Worm (Caenorhabditis elegans): Measurements from ENCODE around the gene cysl-4.

ce11 chrV:1969690-1970089 is 35.1 kb upstream of the cysl-4 start:
- TF ChIP-seq ama-1 (optimal IDR thresholded peaks at IDR 0.05) (no peak), aly-1 (tag; optimal IDR thresholded peaks at IDR 0.05) (no peak), hmg-4 (GFP tag; optimal IDR thresholded peaks at IDR 0.05) (no peak), ceh-13 (GFP tag; optimal IDR thresholded peaks at IDR 0.05) (no peak), ets-7 (tag; optimal IDR thresholded peaks at IDR 0.05) (no peak), flt-1 (GFP tag; IDR thresholded peaks at IDR 0.05) (no peak), hmbx-1 (tag; optimal IDR thresholded peaks at IDR 0.05) (no peak), F13C5.2 (tag; optimal IDR thresholded peaks at IDR 0.05) (no peak), tbx-11 (GFP tag; IDR thresholded peaks at IDR 0.05) (no peak), scrt-1 (GFP tag; IDR thresholded peaks at IDR 0.05) (no peak)
